Worm (Caenorhabditis elegans): ENCODE results near the gene Y71H2AR.2.
A peak's percentile ranks its signal among the peaks of the same experiment; 100 is the strongest.

Gene Y71H2AR.2

DNA sequence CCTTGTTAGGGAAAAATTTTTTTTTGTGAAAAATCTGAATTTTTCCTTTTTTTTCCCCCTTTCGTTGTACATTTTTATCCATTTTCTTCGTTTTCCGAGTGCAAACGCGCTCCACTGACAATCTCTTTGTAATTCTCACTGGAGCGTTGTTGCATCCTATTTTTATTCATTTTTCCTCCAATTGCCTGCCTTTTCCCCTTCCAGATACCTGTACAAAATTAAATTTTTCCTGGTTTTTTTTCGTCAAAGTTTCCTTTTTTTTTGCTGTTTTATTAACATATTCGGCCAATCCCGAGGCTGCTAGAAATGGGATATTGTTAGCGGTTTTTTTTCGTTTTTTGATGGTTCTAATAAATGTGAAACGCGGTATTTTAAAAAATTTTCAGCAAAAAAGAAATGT, 29.3 kb downstream of the Y71H2AR.2 start:
- no peak for TF ChIP-seq egl-18 (GFP tag; IDR thresholded peaks at IDR 0.05)
- TF ChIP-seq lin-26 (GFP tag; IDR thresholded peaks at IDR 0.05): no peak
- peak; percentile 18 for TF ChIP-seq mxl-1 (tag; optimal IDR thresholded peaks at IDR 0.05)
- peak; percentile 57 for TF ChIP-seq atf-7 (tag; optimal IDR thresholded peaks at IDR 0.05)
- TF ChIP-seq ztf-6 (GFP tag; IDR thresholded peaks at IDR 0.05): no peak
- TF ChIP-seq chd-7 (tag; optimal IDR thresholded peaks at IDR 0.05): peak; percentile 82
- TF ChIP-seq nfya-2 (GFP tag; IDR thresholded peaks at IDR 0.05): no peak
- TF ChIP-seq unc-130 (GFP tag; optimal IDR thresholded peaks at IDR 0.05): peak; percentile 39
- no peak for TF ChIP-seq ets-4 (GFP tag; optimal IDR thresholded peaks at IDR 0.05)
- no peak for TF ChIP-seq rpc-1 (optimal IDR thresholded peaks at IDR 0.05)
- no peak for TF ChIP-seq rpc-1 (tag; optimal IDR thresholded peaks at IDR 0.05)
- TF ChIP-seq aptf-2 (GFP tag; conservative IDR thresholded peaks at IDR 0.05): no peak
- TF ChIP-seq cebp-1 (GFP tag; IDR thresholded peaks at IDR 0.05): no peak
- peak; percentile 43 for TF ChIP-seq cebp-1 (tag; optimal IDR thresholded peaks at IDR 0.05)
- TF ChIP-seq F57A8.1 (GFP tag; optimal IDR thresholded peaks at IDR 0.05): no peak
- TF ChIP-seq F23B12.7 (tag; optimal IDR thresholded peaks at IDR 0.05; ENCODE audit: insufficient read depth): no peak
- TF ChIP-seq lin-35 (GFP tag; optimal IDR thresholded peaks at IDR 0.05): peak in 1 of 3 experiments; percentile 27
- peak; percentile 52 for TF ChIP-seq pbrm-1 (GFP tag; IDR thresholded peaks at IDR 0.05)
- TF ChIP-seq ceh-91 (GFP tag; IDR thresholded peaks at IDR 0.05): 0 out of 2 replicates have a peak, but pooled peaks have one; percentile 31
- peak; percentile 30 for TF ChIP-seq repo-1 (tag; optimal IDR thresholded peaks at IDR 0.05)
- TF ChIP-seq lin-54 (GFP tag; optimal IDR thresholded peaks at IDR 0.05): peak; percentile 21
- no peak for TF ChIP-seq efl-1 (GFP tag; optimal IDR thresholded peaks at IDR 0.05)
- TF ChIP-seq lsy-27 (tag; optimal IDR thresholded peaks at IDR 0.05; ENCODE audit: borderline replicate concordance, insufficient read depth): no peak
- TF ChIP-seq hmg-20 (GFP tag; IDR thresholded peaks at IDR 0.05): no peak
- TF ChIP-seq lin-40 (tag; optimal IDR thresholded peaks at IDR 0.05): peak; percentile 19
- no peak for TF ChIP-seq attf-5 (GFP tag; optimal IDR thresholded peaks at IDR 0.05)
- TF ChIP-seq zim-3 (tag; optimal IDR thresholded peaks at IDR 0.05): no peak
- TF ChIP-seq F52B5.7 (tag; optimal IDR thresholded peaks at IDR 0.05): peak; percentile 89
- TF ChIP-seq bed-2 (GFP tag; IDR thresholded peaks at IDR 0.05): no peak
- no peak for TF ChIP-seq tbx-9 (tag; optimal IDR thresholded peaks at IDR 0.05; ENCODE audit: borderline replicate concordance)
- no peak for TF ChIP-seq B0019.2 (GFP tag; conservative IDR thresholded peaks at IDR 0.05)
- TF ChIP-seq nhr-90 (tag; optimal IDR thresholded peaks at IDR 0.05): no peak
- peak; percentile 69 for TF ChIP-seq F49E8.2 (tag; optimal IDR thresholded peaks at IDR 0.05; ENCODE audit: insufficient read depth)
- TF ChIP-seq snpc-4 (GFP tag; optimal IDR thresholded peaks at IDR 0.05): no peak
- TF ChIP-seq snpc-4 (tag; optimal IDR thresholded peaks at IDR 0.05): peak in 2 of 4 experiments; percentile 27 to 37
- no peak for TF ChIP-seq ama-1 (optimal IDR thresholded peaks at IDR 0.05)
- peak in 1 of 2 experiments; percentile 14 for TF ChIP-seq ama-1 (GFP tag; optimal IDR thresholded peaks at IDR 0.05)
- TF ChIP-seq B0035.1 (tag; optimal IDR thresholded peaks at IDR 0.05): no peak
- no peak for TF ChIP-seq hlh-12 (tag; optimal IDR thresholded peaks at IDR 0.05)
- no peak for TF ChIP-seq dox-1 (GFP tag; IDR thresholded peaks at IDR 0.05)
- TF ChIP-seq hsf-1 (GFP tag; IDR thresholded peaks at IDR 0.05): 0 out of 2 replicates have a peak, but pooled peaks have one; percentile 34
- no peak for TF ChIP-seq bed-1 (GFP tag; IDR thresholded peaks at IDR 0.05)
- no peak for TF ChIP-seq madf-3 (GFP tag; IDR thresholded peaks at IDR 0.05)
- TF ChIP-seq nhr-27 (tag; optimal IDR thresholded peaks at IDR 0.05): peak; percentile 49
- TF ChIP-seq Y53F4B.3 (GFP tag; IDR thresholded peaks at IDR 0.05): no peak
- TF ChIP-seq D2030.7 (GFP tag; IDR thresholded peaks at IDR 0.05): peak; percentile 42; the same call in 1 of the 2 replicates
- TF ChIP-seq F57C9.4 (tag; optimal IDR thresholded peaks at IDR 0.05): peak; percentile 45
- no peak for TF ChIP-seq Y95B8A.8 (GFP tag; IDR thresholded peaks at IDR 0.05)
- TF ChIP-seq madf-8 (GFP tag; conservative IDR thresholded peaks at IDR 0.05): no peak
- no peak for TF ChIP-seq ccch-3 (GFP tag; optimal IDR thresholded peaks at IDR 0.05)
